Fruit fly (Drosophila melanogaster) whole organism, wandering third instar larva: ENCODE results near the gene U4-U6-60K.

Source experiments
- Abd-B ChIP-seq: fragments of >200 bp; optimal IDR thresholded peaks from 2 replicates; lab custom pipeline; 2017; ENCODE audit warnings: missing biosample characterization, missing genetic modification characterization
- CG32264 ChIP-seq: fragments of 200-800 bp; sonication (Bioruptor generic); optimal IDR thresholded peaks from 2 replicates; lab custom pipeline; 2016; ENCODE audit warnings: missing biosample characterization, missing genetic modification characterization
- CG9705 ChIP-seq: fragments of 200-800 bp; sonication (Bioruptor generic); optimal IDR thresholded peaks from 2 replicates; lab custom pipeline; 2018; ENCODE audit warnings: missing biosample characterization, mild to moderate bottlenecking, missing genetic modification characterization
- CrebA ChIP-seq: fragments of 200-800 bp; sonication (Bioruptor generic); optimal IDR thresholded peaks from 2 replicates; lab custom pipeline; 2016; ENCODE audit warnings: missing biosample characterization, mild to moderate bottlenecking, missing genetic modification characterization, borderline replicate concordance
- Dfd ChIP-seq: fragments of >200 bp; optimal IDR thresholded peaks from 2 replicates; lab custom pipeline; 2017; ENCODE audit warnings: missing biosample characterization, missing genetic modification characterization
- Dif ChIP-seq: fragments of 200-275, 200-300 bp; sonication (Bioruptor generic); optimal IDR thresholded peaks from 2 replicates; lab custom pipeline; 2018; ENCODE audit warnings: missing biosample characterization, missing genetic modification characterization; ENCODE audit not compliant: partially characterized antibody
- HLH106 ChIP-seq: fragments of 200-800 bp; optimal IDR thresholded peaks from 3 replicates; lab custom pipeline; 2019; ENCODE audit warnings: missing biosample characterization, mild to moderate bottlenecking, missing genetic modification characterization, moderate library complexity
- Hnf4 ChIP-seq: fragments of 200-800 bp; sonication (Bioruptor generic); optimal IDR thresholded peaks from 2 replicates; lab custom pipeline; 2016; ENCODE audit warnings: missing biosample characterization, mild to moderate bottlenecking, missing genetic modification characterization
- Hr78 ChIP-seq: fragments of >200 bp; optimal IDR thresholded peaks from 2 replicates; lab custom pipeline; 2017; ENCODE audit warnings: missing biosample characterization, missing genetic modification characterization
- Hr83 ChIP-seq: fragments of 200-300 bp; sonication (Bioruptor generic); optimal IDR thresholded peaks from 2 replicates; lab custom pipeline; 2016; ENCODE audit warnings: missing biosample characterization, mild to moderate bottlenecking, missing genetic modification characterization, moderate library complexity; ENCODE audit not compliant: poor library complexity, severe bottlenecking
- Jra ChIP-seq: sonication (Bioruptor generic); optimal IDR thresholded peaks from 2 replicates; lab custom pipeline; 2016; ENCODE audit warnings: missing biosample characterization, missing genetic modification characterization
- Mio ChIP-seq: sonication (Bioruptor generic); optimal IDR thresholded peaks from 2 replicates; lab custom pipeline; 2016; ENCODE audit warnings: missing biosample characterization, missing genetic modification characterization
- Myc ChIP-seq: fragments of >200 bp; optimal IDR thresholded peaks from 2 replicates; lab custom pipeline; 2017
- N ChIP-seq: fragments of >200 bp; optimal IDR thresholded peaks from 2 replicates; lab custom pipeline; 2018; ENCODE audit warnings: missing biosample characterization, missing external identifiers, missing genetic modification characterization
- Rel ChIP-seq, 2 experiments: fragments of 200-800 bp; sonication (Bioruptor generic) in 1 of 2; optimal IDR thresholded peaks; 2 replicates in 1 of 2; 3 replicates in 1 of 2; lab custom pipeline; 2016 to 2019; ENCODE audit warnings: mild to moderate bottlenecking in 2 of 2, missing biosample characterization in 2 of 2, missing genetic modification characterization in 2 of 2, moderate library complexity in 1 of 2
- Vsx2 ChIP-seq: fragments of 200-300, 225-300 bp; sonication (Bioruptor generic); optimal IDR thresholded peaks from 2 replicates; lab custom pipeline; 2018; ENCODE audit warnings: missing biosample characterization, missing genetic modification characterization; ENCODE audit not compliant: partially characterized antibody
- br ChIP-seq: fragments of 200-800 bp; sonication (Bioruptor generic); optimal IDR thresholded peaks from 2 replicates; lab custom pipeline; 2016; ENCODE audit warnings: missing biosample characterization, missing genetic modification characterization
- brk ChIP-seq: fragments of 200-800 bp; sonication (Bioruptor generic); optimal IDR thresholded peaks from 2 replicates; lab custom pipeline; 2016; ENCODE audit warnings: missing biosample characterization, mild to moderate bottlenecking, missing genetic modification characterization
- dl ChIP-seq, 2 experiments: fragments of 175-275, 200-275 bp in 1 of 2; fragments of 200-275 bp in 1 of 2; sonication (Bioruptor generic); optimal IDR thresholded peaks; lab custom pipeline; 2018; ENCODE audit warnings: mild to moderate bottlenecking in 2 of 2, missing biosample characterization in 2 of 2, missing genetic modification characterization in 2 of 2, moderate library complexity in 2 of 2; ENCODE audit not compliant: partially characterized antibody in 2 of 2, insufficient read depth in 1 of 2
- dmrt93B ChIP-seq: fragments of 200-800 bp; sonication (Bioruptor generic); optimal IDR thresholded peaks from 2 replicates; lab custom pipeline; 2018; ENCODE audit warnings: missing biosample characterization, mild to moderate bottlenecking, missing genetic modification characterization
- dsf ChIP-seq: sonication (Bioruptor generic); optimal IDR thresholded peaks from 2 replicates; lab custom pipeline; 2016; ENCODE audit warnings: missing biosample characterization, missing genetic modification characterization, borderline replicate concordance
- ey ChIP-seq: fragments of 200-800 bp; sonication (Bioruptor generic); optimal IDR thresholded peaks from 2 replicates; lab custom pipeline; 2016; ENCODE audit warnings: missing biosample characterization, missing genetic modification characterization
- foxo ChIP-seq, 2 experiments: fragments of 200-800 bp; sonication (Bioruptor generic); optimal IDR thresholded peaks; 2 replicates in 1 of 2; 3 replicates in 1 of 2; lab custom pipeline; 2016 to 2017; ENCODE audit warnings: missing biosample characterization in 2 of 2, missing genetic modification characterization in 2 of 2
- fru ChIP-seq: fragments of 200-800 bp; sonication (Bioruptor generic); optimal IDR thresholded peaks from 3 replicates; lab custom pipeline; 2016; ENCODE audit warnings: missing biosample characterization, mild to moderate bottlenecking, missing genetic modification characterization
- h ChIP-seq: fragments of 200-800 bp; sonication (Bioruptor generic); optimal IDR thresholded peaks from 3 replicates; lab custom pipeline; 2016; ENCODE audit warnings: missing biosample characterization, mild to moderate bottlenecking, missing genetic modification characterization
- jim ChIP-seq: fragments of 175-275, 200-325 bp; sonication (Bioruptor generic); optimal IDR thresholded peaks from 2 replicates; lab custom pipeline; 2016; ENCODE audit warnings: missing biosample characterization, mild to moderate bottlenecking, missing genetic modification characterization
- lola ChIP-seq: fragments of >200 bp; optimal IDR thresholded peaks from 2 replicates; lab custom pipeline; 2017; ENCODE audit warnings: missing biosample characterization, missing genetic modification characterization
- pan ChIP-seq: fragments of >200 bp; optimal IDR thresholded peaks from 2 replicates; lab custom pipeline; 2017
- psq ChIP-seq: fragments of 200-800 bp; sonication (Bioruptor generic); optimal IDR thresholded peaks from 3 replicates; lab custom pipeline; 2017; ENCODE audit warnings: missing biosample characterization, mild to moderate bottlenecking, missing genetic modification characterization, moderate library complexity
- rgr ChIP-seq: fragments of 200-800 bp; sonication (Bioruptor generic); optimal IDR thresholded peaks from 3 replicates; lab custom pipeline; 2016; ENCODE audit warnings: missing biosample characterization, mild to moderate bottlenecking, missing genetic modification characterization
- sv ChIP-seq: fragments of 200-800 bp; sonication (Bioruptor generic); optimal IDR thresholded peaks from 3 replicates; lab custom pipeline; 2016; ENCODE audit warnings: missing biosample characterization, missing genetic modification characterization
- tai ChIP-seq: sonication (Bioruptor generic); optimal IDR thresholded peaks from 2 replicates; lab custom pipeline; 2016; ENCODE audit warnings: missing biosample characterization, missing genetic modification characterization
- usp ChIP-seq: fragments of >200 bp; optimal IDR thresholded peaks from 2 replicates; lab custom pipeline; 2017; ENCODE audit warnings: missing biosample characterization, missing genetic modification characterization
- woc ChIP-seq: sonication (Bioruptor generic); optimal IDR thresholded peaks from 2 replicates; lab custom pipeline; 2016; ENCODE audit warnings: missing biosample characterization, mild to moderate bottlenecking, missing genetic modification characterization

U4-U6-60K gene

DNA sequence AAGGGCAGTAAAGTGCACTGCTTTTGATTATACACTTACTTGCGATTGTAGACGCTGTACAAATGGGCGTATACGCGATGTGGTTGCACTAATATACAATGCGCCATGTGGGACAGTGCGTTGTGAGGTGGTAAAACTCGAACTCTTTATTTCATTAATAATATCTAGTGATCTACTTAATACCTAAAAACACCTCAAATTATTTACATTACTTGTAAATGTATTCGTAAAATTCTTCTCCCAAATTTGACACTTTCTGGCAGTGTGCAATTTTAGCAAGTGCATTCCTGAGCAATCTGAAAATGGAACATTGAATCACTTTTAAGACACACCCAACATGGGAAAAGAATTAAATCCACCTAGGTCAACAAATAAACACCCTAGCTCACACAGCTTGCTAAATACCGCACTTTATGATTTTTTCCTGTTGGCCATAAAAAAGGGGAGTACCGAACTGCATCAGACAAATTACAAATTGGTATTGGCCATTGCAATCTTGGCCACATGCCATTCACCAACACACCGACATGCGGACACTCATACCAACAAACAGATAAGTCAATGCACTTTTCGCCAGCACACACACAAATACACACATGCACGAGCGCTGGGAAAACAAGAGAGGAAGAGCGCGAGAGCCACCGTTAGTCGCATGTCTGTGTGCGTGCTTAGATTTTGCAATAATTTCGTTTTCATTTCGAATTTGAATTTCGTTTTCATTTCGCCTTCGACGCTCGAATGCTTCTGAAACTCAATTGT, 14.6 kb downstream of the U4-U6-60K start:
- TF ChIP-seq CG32264 (GFP tag; lab: Kevin White, UChicago) (no peak), sv (GFP tag; lab: Kevin White, UChicago) (no peak), Dif (GFP tag; lab: Kevin White, UChicago) (no peak), dmrt93B (GFP tag; lab: Kevin White, UChicago) (no peak), pan (no peak), woc (GFP tag; lab: Kevin White, UChicago) (no peak), psq (no peak), brk (GFP tag; lab: Kevin White, UChicago) (no peak), usp (GFP tag; lab: Kevin White, UChicago) (no peak), Myc (lab: Kevin White, UChicago) (no peak), ey (GFP tag; lab: Kevin White, UChicago) (no peak), Hnf4 (GFP tag; lab: Kevin White, UChicago) (no peak), N (GFP tag; lab: Kevin White, UChicago) (no peak), HLH106 (tag; lab: Kevin White, UChicago) (no peak)

- TF ChIP-seq CrebA: no peak
- no peak for TF ChIP-seq br (GFP tag; lab: Kevin White, UChicago)
- no peak for TF ChIP-seq ey (GFP tag; lab: Kevin White, UChicago)
- no peak for TF ChIP-seq dl (GFP tag; optimal IDR thresholded peaks at IDR 0.05; lab: Kevin White, UChicago; ENCODE audit: insufficient read depth in 1 of 2, partially characterized antibody in 2 of 2)
- TF ChIP-seq N (GFP tag; lab: Kevin White, UChicago): no peak
- no peak for TF ChIP-seq Myc (lab: Kevin White, UChicago)
- no peak for TF ChIP-seq foxo (GFP tag; optimal IDR thresholded peaks at IDR 0.05; lab: Kevin White, UChicago)
- no peak for TF ChIP-seq usp (GFP tag; lab: Kevin White, UChicago)
- TF ChIP-seq Mio (GFP tag; lab: Kevin White, UChicago): no peak
Observed at dm6 chr3L:17497969-17498368, 15.7 kb downstream of the U4-U6-60K start.

- TF ChIP-seq rgr (GFP tag; lab: Kevin White, UChicago): peak; percentile 12
- TF ChIP-seq fru (GFP tag; lab: Kevin White, UChicago): peak; percentile 41
- TF ChIP-seq h (GFP tag; lab: Kevin White, UChicago): peak; percentile 24
- no peak for TF ChIP-seq psq
- TF ChIP-seq pan: no peak
- TF ChIP-seq Rel (GFP tag; optimal IDR thresholded peaks at IDR 0.05; lab: Kevin White, UChicago): no peak
- TF ChIP-seq Rel (tag; optimal IDR thresholded peaks at IDR 0.05; lab: Kevin White, UChicago): no peak
- no peak for TF ChIP-seq dsf (GFP tag; lab: Kevin White, UChicago)
Observed at dm6 chr3L:17496871-17497492, 16.7 kb downstream of the U4-U6-60K start.

DNA sequence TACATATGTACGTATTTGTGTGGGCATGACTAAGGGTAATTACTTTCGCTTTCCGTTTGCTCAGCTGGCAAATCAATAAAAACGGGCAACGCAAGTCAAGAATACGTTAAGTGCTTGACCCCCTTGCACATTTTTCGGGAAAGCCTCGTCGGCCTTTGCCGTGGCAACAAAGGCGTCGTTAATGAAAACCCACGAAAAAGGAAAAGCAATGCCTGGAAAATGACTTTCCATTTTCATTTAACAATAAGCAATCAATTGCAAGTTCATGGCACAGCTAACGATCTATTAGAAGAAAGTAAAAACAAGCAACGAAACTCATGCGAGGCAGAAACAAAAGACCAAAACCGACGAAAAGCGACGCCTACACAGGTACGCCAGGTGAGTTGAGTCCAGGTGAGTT, 17.7 kb downstream of the U4-U6-60K start:
- no peak for TF ChIP-seq brk (GFP tag; lab: Kevin White, UChicago)
- TF ChIP-seq, all 38 proteins: peak for 0

DNA sequence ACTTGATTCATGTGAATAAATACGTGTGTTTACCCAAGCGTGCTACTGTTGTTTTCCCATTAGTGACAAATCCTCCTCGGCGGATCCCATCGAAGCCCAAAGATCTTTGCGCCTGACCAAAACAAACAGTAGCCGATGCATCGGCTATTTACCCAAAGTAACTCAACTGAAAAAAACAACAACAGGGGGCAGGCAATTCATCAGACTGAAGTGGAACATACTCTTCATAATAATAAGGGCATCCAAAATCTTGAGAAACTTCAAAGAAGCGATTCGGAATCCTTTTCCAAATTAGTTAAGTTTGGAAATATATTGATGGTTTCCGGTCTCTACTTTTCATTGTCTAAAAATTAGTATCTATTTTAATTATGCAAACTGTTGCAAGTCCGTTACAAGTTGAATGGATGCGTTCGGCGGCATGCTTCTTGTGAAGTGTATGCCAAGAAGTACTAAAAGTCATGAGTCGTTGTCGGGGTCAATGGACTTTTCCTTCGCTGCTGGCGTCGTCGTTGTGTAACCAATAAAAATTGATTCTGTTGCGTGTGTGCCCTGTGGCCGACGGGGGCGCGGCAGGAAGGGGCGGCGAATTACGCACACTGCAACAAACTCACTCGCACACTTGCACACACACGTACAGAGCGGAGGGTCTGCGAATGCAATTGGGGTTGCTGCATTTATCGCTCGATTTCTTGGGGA, 18.3 kb downstream of the U4-U6-60K start:
- TF ChIP-seq Dfd (GFP tag; lab: Kevin White, UChicago): no peak
- no peak for TF ChIP-seq jim (GFP tag; lab: Kevin White, UChicago)
- TF ChIP-seq dmrt93B (GFP tag; lab: Kevin White, UChicago): peak; percentile 32
- no peak for TF ChIP-seq Vsx2 (GFP tag; lab: Kevin White, UChicago)
- peak; percentile 3 for TF ChIP-seq sv (GFP tag; lab: Kevin White, UChicago)
- peak; percentile 56 for TF ChIP-seq HLH106 (tag; lab: Kevin White, UChicago)
- no peak for TF ChIP-seq Jra
- TF ChIP-seq Rel (GFP tag; optimal IDR thresholded peaks at IDR 0.05; lab: Kevin White, UChicago): no peak
- peak; percentile 75 for TF ChIP-seq Rel (tag; optimal IDR thresholded peaks at IDR 0.05; lab: Kevin White, UChicago)
- TF ChIP-seq CG9705: no peak
- TF ChIP-seq Hr83 (GFP tag; lab: Kevin White, UChicago): no peak
- TF ChIP-seq pan: no peak
- TF ChIP-seq Abd-B: no peak
- TF ChIP-seq br (GFP tag; lab: Kevin White, UChicago): peak; percentile 74
- no peak for TF ChIP-seq dsf (GFP tag; lab: Kevin White, UChicago)
- peak; percentile 59 for TF ChIP-seq h (GFP tag; lab: Kevin White, UChicago)
- peak; percentile 14 for TF ChIP-seq brk (GFP tag; lab: Kevin White, UChicago)
- peak; percentile 53 for TF ChIP-seq psq
- peak; percentile 50 for TF ChIP-seq tai
- peak; percentile 1 for TF ChIP-seq Hnf4 (GFP tag; lab: Kevin White, UChicago)
- no peak for TF ChIP-seq Mio (GFP tag; lab: Kevin White, UChicago)
- TF ChIP-seq rgr (GFP tag; lab: Kevin White, UChicago): peak; percentile 62
- no peak for TF ChIP-seq usp (GFP tag; lab: Kevin White, UChicago)
- TF ChIP-seq lola (GFP tag; lab: Kevin White, UChicago): no peak
- no peak for TF ChIP-seq Hr78 (GFP tag; lab: Kevin White, UChicago)
- peak; percentile 70 for TF ChIP-seq woc (GFP tag; lab: Kevin White, UChicago)
- TF ChIP-seq dl (GFP tag; optimal IDR thresholded peaks at IDR 0.05; lab: Kevin White, UChicago; ENCODE audit: insufficient read depth in 1 of 2, partially characterized antibody in 2 of 2): no peak
- no peak for TF ChIP-seq Dif (GFP tag; lab: Kevin White, UChicago)
